Fruit fly (Drosophila melanogaster) whole organism, prepupa: Measurements from ENCODE around the gene Polr2H.

Source experiments
- Blimp-1 ChIP-seq: fragments of 200-800 bp; sonication (Bioruptor generic); optimal IDR thresholded peaks from 3 replicates; lab custom pipeline; 2017; ENCODE audit warnings: missing biosample characterization, missing genetic modification characterization, mild to moderate bottlenecking, moderate library complexity, missing genetic modification reagents
- CG10631 ChIP-seq: fragments of 200-800 bp; sonication (Bioruptor generic); optimal IDR thresholded peaks from 2 replicates; lab custom pipeline; 2016; ENCODE audit warnings: missing biosample characterization, missing genetic modification characterization
- CG10669 ChIP-seq: fragments of 200-800 bp; sonication (Bioruptor generic); optimal IDR thresholded peaks from 3 replicates; lab custom pipeline; 2018; ENCODE audit warnings: missing biosample characterization, mild to moderate bottlenecking, missing genetic modification characterization, moderate library complexity
- CG11294 ChIP-seq: fragments of 200-800 bp; sonication (Bioruptor generic); IDR thresholded peaks from 2 replicates; pipeline ENCODE4 v1.3.6; 2022; ENCODE audit warnings: missing biosample characterization, missing genetic modification characterization
- CG11762 ChIP-seq: fragments of 200-800 bp; sonication (Bioruptor generic); optimal IDR thresholded peaks from 3 replicates; lab custom pipeline; 2016; ENCODE audit warnings: missing biosample characterization, missing genetic modification characterization; ENCODE audit not compliant: insufficient read depth
- CG15336 ChIP-seq: fragments of 200-800 bp; sonication (Bioruptor generic); IDR thresholded peaks from 2 replicates; pipeline ENCODE4 v1.3.6; 2022; ENCODE audit warnings: missing biosample characterization, missing genetic modification characterization
- CG1621 ChIP-seq: fragments of 200-800 bp; sonication (Bioruptor generic); optimal IDR thresholded peaks from 3 replicates; lab custom pipeline; 2018; ENCODE audit warnings: missing biosample characterization, mild to moderate bottlenecking, missing genetic modification characterization
- CG16779 ChIP-seq: fragments of 200-800 bp; sonication (Bioruptor generic); optimal IDR thresholded peaks from 3 replicates; lab custom pipeline; 2017; ENCODE audit warnings: missing biosample characterization, mild to moderate bottlenecking, missing genetic modification characterization
- CG3032 ChIP-seq: fragments of 200-800 bp; optimal IDR thresholded peaks from 2 replicates; lab custom pipeline; 2019; ENCODE audit warnings: missing biosample characterization, mild to moderate bottlenecking, missing genetic modification characterization, moderate library complexity
- CG31627 ChIP-seq: fragments of 200-800 bp; sonication (Bioruptor generic); optimal IDR thresholded peaks from 3 replicates; lab custom pipeline; 2016; ENCODE audit warnings: missing biosample characterization, missing genetic modification characterization
- CG32006 ChIP-seq: fragments of 200-800 bp; sonication (Bioruptor generic); optimal IDR thresholded peaks from 3 replicates; lab custom pipeline; 2017; ENCODE audit warnings: missing biosample characterization, mild to moderate bottlenecking, missing genetic modification characterization
- CG34406 ChIP-seq: fragments of 200-800 bp; sonication (Bioruptor generic); optimal IDR thresholded peaks from 3 replicates; lab custom pipeline; 2016; ENCODE audit warnings: missing biosample characterization, missing genetic modification characterization
- CG3919 ChIP-seq: fragments of 200-800 bp; sonication (Bioruptor generic); optimal IDR thresholded peaks from 3 replicates; lab custom pipeline; 2016; ENCODE audit warnings: missing biosample characterization, missing genetic modification characterization
- CG6163 ChIP-seq: fragments of 200-800 bp; sonication (Bioruptor generic); IDR thresholded peaks from 3 replicates; pipeline ENCODE4 v1.3.6; 2022; ENCODE audit warnings: missing biosample characterization, missing genetic modification characterization
- CG6276 ChIP-seq: fragments of 200-800 bp; sonication (Bioruptor generic); optimal IDR thresholded peaks from 2 replicates; lab custom pipeline; 2017; ENCODE audit warnings: missing biosample characterization, mild to moderate bottlenecking, missing genetic modification characterization
- CG6792 ChIP-seq: fragments of 200-800 bp; sonication (Bioruptor generic); optimal IDR thresholded peaks from 3 replicates; lab custom pipeline; 2016; ENCODE audit warnings: missing biosample characterization, missing genetic modification characterization
- CG6808 ChIP-seq: fragments of 200-800 bp; sonication (Bioruptor generic); optimal IDR thresholded peaks from 3 replicates; lab custom pipeline; 2017; ENCODE audit warnings: missing biosample characterization, missing genetic modification characterization, mild to moderate bottlenecking, moderate library complexity, missing genetic modification reagents
- CG7368 ChIP-seq: fragments of 200-800 bp; sonication (Bioruptor generic); optimal IDR thresholded peaks from 3 replicates; lab custom pipeline; 2016; ENCODE audit warnings: missing biosample characterization, missing genetic modification characterization
- CG8119 ChIP-seq: fragments of 200-800 bp; sonication (Bioruptor generic); IDR thresholded peaks from 3 replicates; pipeline ENCODE4 v1.3.6; 2022; ENCODE audit warnings: missing biosample characterization, missing genetic modification characterization
- CG8319 ChIP-seq: fragments of 200-800 bp; sonication (Bioruptor generic); optimal IDR thresholded peaks from 3 replicates; lab custom pipeline; 2016; ENCODE audit warnings: missing biosample characterization, missing genetic modification characterization
- CG8632 ChIP-seq: fragments of 200-800 bp; sonication (Bioruptor generic); optimal IDR thresholded peaks from 3 replicates; lab custom pipeline; 2016; ENCODE audit warnings: missing biosample characterization, missing genetic modification characterization
- Eip75B ChIP-seq: fragments of 200-800 bp; sonication (Bioruptor generic); optimal IDR thresholded peaks from 3 replicates; lab custom pipeline; 2016; ENCODE audit warnings: missing biosample characterization, missing genetic modification characterization
- Eip78C ChIP-seq: fragments of 200-800 bp; sonication (Bioruptor generic); peaks from one replicate; lab custom pipeline; 2016; ENCODE audit warnings: missing biosample characterization, missing genetic modification characterization
- Eip93F ChIP-seq: fragments of 200-800 bp; sonication (Bioruptor generic); optimal IDR thresholded peaks from 2 replicates; lab custom pipeline; 2016; ENCODE audit warnings: missing biosample characterization, mild to moderate bottlenecking, missing genetic modification characterization
- Ets21C ChIP-seq: fragments of 200-800 bp; sonication (Bioruptor generic); optimal IDR thresholded peaks from 3 replicates; lab custom pipeline; 2016; ENCODE audit warnings: missing biosample characterization, missing genetic modification characterization
- Ets96B ChIP-seq: fragments of 200-800 bp; optimal IDR thresholded peaks from 2 replicates; lab custom pipeline; 2019; ENCODE audit warnings: missing biosample characterization, mild to moderate bottlenecking, missing genetic modification characterization, moderate library complexity
- Hr39 ChIP-seq: fragments of 200-800 bp; sonication (Bioruptor generic); optimal IDR thresholded peaks from 2 replicates; lab custom pipeline; 2016; ENCODE audit warnings: missing biosample characterization, missing genetic modification characterization
- Hr4 ChIP-seq: fragments of 200-800 bp; sonication (Bioruptor generic); optimal IDR thresholded peaks from 3 replicates; lab custom pipeline; 2016; ENCODE audit warnings: missing biosample characterization, missing genetic modification characterization
- Sox102F ChIP-seq: fragments of 200-800 bp; sonication (Bioruptor generic); optimal IDR thresholded peaks from 2 replicates; lab custom pipeline; 2016; ENCODE audit warnings: missing biosample characterization, mild to moderate bottlenecking, missing genetic modification characterization
- Sox14 ChIP-seq: fragments of 200-800 bp; sonication (Bioruptor generic); optimal IDR thresholded peaks from 3 replicates; lab custom pipeline; 2016; ENCODE audit warnings: missing biosample characterization, missing genetic modification characterization
- Sox15 ChIP-seq: fragments of 200-800 bp; sonication (Bioruptor generic); optimal IDR thresholded peaks from 3 replicates; lab custom pipeline; 2016; ENCODE audit warnings: missing biosample characterization, missing genetic modification characterization
- achi ChIP-seq: fragments of 200-800 bp; sonication (Bioruptor generic); optimal IDR thresholded peaks from 3 replicates; lab custom pipeline; 2016; ENCODE audit warnings: missing biosample characterization, missing genetic modification characterization
- eg ChIP-seq: fragments of 200-800 bp; sonication (Bioruptor generic); IDR thresholded peaks from 3 replicates; pipeline ENCODE4 v1.3.6; 2022; ENCODE audit warnings: missing biosample characterization, missing genetic modification characterization
- esn ChIP-seq: fragments of 200-800 bp; sonication (Bioruptor generic); optimal IDR thresholded peaks from 2 replicates; lab custom pipeline; 2016; ENCODE audit warnings: missing biosample characterization, mild to moderate bottlenecking, missing genetic modification characterization, moderate library complexity
- fd59A ChIP-seq: fragments of 200-800 bp; sonication (Bioruptor generic); optimal IDR thresholded peaks from 2 replicates; lab custom pipeline; 2017; ENCODE audit warnings: missing biosample characterization, mild to moderate bottlenecking, missing genetic modification characterization, missing genetic modification reagents
- fd85E ChIP-seq: fragments of 200-800 bp; sonication (Bioruptor generic); optimal IDR thresholded peaks from 3 replicates; lab custom pipeline; 2016; ENCODE audit warnings: missing biosample characterization, missing genetic modification characterization
- fkh ChIP-seq: fragments of 200-800 bp; sonication (Bioruptor generic); optimal IDR thresholded peaks from 3 replicates; lab custom pipeline; 2017; ENCODE audit warnings: missing biosample characterization, mild to moderate bottlenecking, missing genetic modification characterization, moderate library complexity
- net ChIP-seq: fragments of 200-800 bp; sonication (Bioruptor generic); optimal IDR thresholded peaks from 3 replicates; lab custom pipeline; 2016; ENCODE audit warnings: missing biosample characterization, missing genetic modification characterization
- spab ChIP-seq: fragments of 200-800 bp; sonication (Bioruptor generic); optimal IDR thresholded peaks from 2 replicates; lab custom pipeline; 2017; ENCODE audit warnings: missing biosample characterization, mild to moderate bottlenecking, missing genetic modification characterization, missing genetic modification reagents
- ss ChIP-seq, 2 experiments: fragments of 200-800 bp; sonication (Bioruptor generic); optimal IDR thresholded peaks; 2 replicates in 1 of 2; 3 replicates in 1 of 2; lab custom pipeline; 2017 to 2018; ENCODE audit warnings: mild to moderate bottlenecking in 2 of 2, missing biosample characterization in 2 of 2, missing genetic modification characterization in 2 of 2, moderate library complexity in 1 of 2
- vri ChIP-seq: fragments of 200-800 bp; sonication (Bioruptor generic); optimal IDR thresholded peaks from 3 replicates; lab custom pipeline; 2016; ENCODE audit warnings: missing biosample characterization, mild to moderate bottlenecking, missing genetic modification characterization

The Polr2H gene

dm6 chr3L:21744169-21744568 lies 15.4 kb downstream of the Polr2H start, which contains the start of gene CG14565:
TSS of gene CG14565 (minus strand) at chr3L:21744269.
- TF ChIP-seq Eip78C (GFP tag; lab: Kevin White, UChicago): no peak
- no peak for TF ChIP-seq CG6792
- no peak for TF ChIP-seq CG7368
- no peak for TF ChIP-seq fkh (GFP tag; lab: Kevin White, UChicago)
- no peak for TF ChIP-seq Eip93F (GFP tag; lab: Kevin White, UChicago)

dm6 chr3L:21756857-21757256 lies 28.1 kb downstream of the Polr2H start, which contains the start of gene CG14564:
TSS of gene CG14564 (plus strand) at chr3L:21757157.
- no peak for TF ChIP-seq CG10669 (GFP tag; lab: Kevin White, UChicago)
- no peak for TF ChIP-seq CG34406 (GFP tag; lab: Kevin White, UChicago)
- no peak for TF ChIP-seq CG1621 (tag; lab: Kevin White, UChicago)
- no peak for TF ChIP-seq eg (GFP tag; lab: Robert Waterston, UW)
- TF ChIP-seq spab (GFP tag; lab: Kevin White, UChicago): no peak
- no peak for TF ChIP-seq Sox15 (GFP tag; lab: Kevin White, UChicago)
- no peak for TF ChIP-seq CG16779 (tag; lab: Kevin White, UChicago)
- no peak for TF ChIP-seq esn (GFP tag; lab: Kevin White, UChicago)
- no peak for TF ChIP-seq Blimp-1 (GFP tag; lab: Kevin White, UChicago)
- no peak for TF ChIP-seq CG3919 (GFP tag; lab: Kevin White, UChicago)
- TF ChIP-seq Hr4: no peak
- TF ChIP-seq Sox102F: no peak
- no peak for TF ChIP-seq fd85E (GFP tag; lab: Kevin White, UChicago)
- TF ChIP-seq, all 60 proteins: peak for 0

dm6 chr3L:21765931-21766330 lies 37.2 kb downstream of the Polr2H start:
- TF ChIP-seq CG1621 (tag; lab: Kevin White, UChicago) (no peak), CG6276 (no peak), CG32006 (no peak), Blimp-1 (GFP tag; lab: Kevin White, UChicago) (no peak), Ets21C (no peak), Eip75B (no peak), vri (GFP tag; lab: Kevin White, UChicago) (no peak), CG11762 (GFP tag; lab: Kevin White, UChicago) (no peak), CG3032 (tag; lab: Kevin White, UChicago) (no peak), CG15336 (GFP tag; lab: Robert Waterston, UW) (no peak), CG8319 (no peak), achi (no peak), Eip78C (GFP tag; lab: Kevin White, UChicago) (no peak), CG11294 (GFP tag; lab: Robert Waterston, UW) (no peak), CG10669 (GFP tag; lab: Kevin White, UChicago) (no peak), fd59A (GFP tag; lab: Kevin White, UChicago) (no peak), Hr39 (no peak), Sox14 (GFP tag; lab: Kevin White, UChicago) (no peak), Ets96B (no peak)

dm6 chr3L:21769515-21769914 lies 40.8 kb downstream of the Polr2H start, which contains the start of gene CG7370:
TSS of gene CG7370 (plus strand) at chr3L:21769815.
- TF ChIP-seq CG3919 (GFP tag; lab: Kevin White, UChicago) (no peak), fkh (GFP tag; lab: Kevin White, UChicago) (no peak), CG8632 (GFP tag; lab: Kevin White, UChicago) (no peak), CG6808 (no peak), CG10631 (no peak), net (GFP tag; lab: Kevin White, UChicago) (no peak), CG31627 (no peak), CG8319 (no peak), CG11762 (GFP tag; lab: Kevin White, UChicago) (no peak), CG8119 (GFP tag; lab: Robert Waterston, UW) (no peak), CG11294 (GFP tag; lab: Robert Waterston, UW) (no peak), ss (GFP tag; optimal IDR thresholded peaks at IDR 0.05; lab: Kevin White, UChicago) (no peak), vri (GFP tag; lab: Kevin White, UChicago) (no peak), Ets96B (no peak), CG6163 (GFP tag; lab: Robert Waterston, UW) (no peak)
- TF ChIP-seq, all 60 proteins: peak for 0
